Worm (Caenorhabditis elegans): ENCODE results near the gene F33H12.7.
"Not testable (repeated sequence)": the region's sequence is repeated elsewhere in the genome, so short reads cannot be mapped to it uniquely, and the experiment has no call there.

Gene F33H12.7

ce11 chrII:2628401-2628800 is 41.7 kb upstream of the F33H12.7 start:
- TF ChIP-seq unc-86 (tag; optimal IDR thresholded peaks at IDR 0.05) (no peak), aha-1 (tag; optimal IDR thresholded peaks at IDR 0.05) (no peak), lin-14 (GFP tag; optimal IDR thresholded peaks at IDR 0.05) (no peak), fkh-10 (GFP tag; optimal IDR thresholded peaks at IDR 0.05) (no peak), nhr-84 (tag; optimal IDR thresholded peaks at IDR 0.05) (no peak), nhr-28 (tag; optimal IDR thresholded peaks at IDR 0.05) (no peak), nhr-76 (tag; optimal IDR thresholded peaks at IDR 0.05) (no peak), nhr-237 (tag; optimal IDR thresholded peaks at IDR 0.05) (no peak), mdl-1 (tag; optimal IDR thresholded peaks at IDR 0.05) (no peak), ama-1 (optimal IDR thresholded peaks at IDR 0.05) (no peak), pag-3 (tag; optimal IDR thresholded peaks at IDR 0.05; ENCODE audit: borderline replicate concordance, insufficient read depth) (no peak), ets-5 (GFP tag; IDR thresholded peaks at IDR 0.05) (no peak), sox-4 (tag; optimal IDR thresholded peaks at IDR 0.05) (no peak), unc-98 (GFP tag; IDR thresholded peaks at IDR 0.05) (no peak), nhr-71 (tag; optimal IDR thresholded peaks at IDR 0.05) (no peak), ceh-8 (GFP tag; optimal IDR thresholded peaks at IDR 0.05) (no peak), swsn-7 (tag; optimal IDR thresholded peaks at IDR 0.05) (no peak)

ce11 chrII:2627154-2627799 is 40.6 kb upstream of the F33H12.7 start, which contains the start of gene sri-71:
sri-71 (plus strand) TSS chrII:2627749.
- TF ChIP-seq lir-3 (tag; optimal IDR thresholded peaks at IDR 0.05; ENCODE audit: poor library complexity) (no peak), ztf-4 (tag; optimal IDR thresholded peaks at IDR 0.05) (no peak), hlh-4 (tag; optimal IDR thresholded peaks at IDR 0.05) (no peak), efl-1 (optimal IDR thresholded peaks at IDR 0.05) (no peak), efl-1 (GFP tag; optimal IDR thresholded peaks at IDR 0.05 in 1 of 2) (peak in 1 of 2 experiments; percentile 60)

ce11 chrII:2624792-2625191 is 38.1 kb upstream of the F33H12.7 start, which contains the start of gene lgc-28:
lgc-28 (plus strand) TSS chrII:2625092.
- TF ChIP-seq zag-1 (tag; optimal IDR thresholded peaks at IDR 0.05) (no peak), ces-1 (GFP tag; optimal IDR thresholded peaks at IDR 0.05) (no peak), mab-9 (GFP tag; IDR thresholded peaks at IDR 0.05) (no peak)

ce11 chrII:2622936-2623452 is 36.3 kb upstream of the F33H12.7 start, which contains the start of gene D2062.4:
D2062.4 (plus strand) TSS chrII:2623402.
- not testable (repeated sequence) for TF ChIP-seq ceh-63 (GFP tag; optimal IDR thresholded peaks at IDR 0.05); egl-27 (tag; optimal IDR thresholded peaks at IDR 0.05); xbp-1 (tag; optimal IDR thresholded peaks at IDR 0.05)

ce11 chrII:2622480-2622879 is 35.8 kb upstream of the F33H12.7 start, which contains the start of gene D2062.5:
D2062.5 (plus strand) TSS chrII:2622780.
- TF ChIP-seq mep-1 (tag; optimal IDR thresholded peaks at IDR 0.05): no peak
- TF ChIP-seq C16A3.4 (tag; optimal IDR thresholded peaks at IDR 0.05): no peak
- no peak for TF ChIP-seq xbp-1 (tag; optimal IDR thresholded peaks at IDR 0.05)
- no peak for TF ChIP-seq nhr-11 (tag; optimal IDR thresholded peaks at IDR 0.05)
- TF ChIP-seq tbx-2 (tag; optimal IDR thresholded peaks at IDR 0.05): no peak

ce11 chrII:2619148-2619547 is 32.4 kb upstream of the F33H12.7 start, which contains the start of gene msrp-6:
msrp-6 (plus strand) TSS chrII:2619448.
- not testable (repeated sequence) for TF ChIP-seq hpl-2 (GFP tag; optimal IDR thresholded peaks at IDR 0.05); nhr-20 (tag; optimal IDR thresholded peaks at IDR 0.05); ceh-90 (tag; optimal IDR thresholded peaks at IDR 0.05)

Data from whole organism, L1 larva.